Fruit fly (Drosophila melanogaster) whole organism, pupa: ENCODE results near the gene dgrn.
A peak's percentile ranks its signal among the peaks of the same experiment; 100 is the strongest.

Experiments used
- CG10348 ChIP-seq: fragments of 200-800 bp; sonication (Bioruptor generic); IDR thresholded peaks from 2 replicates; pipeline ENCODE4 v1.3.6; 2022; ENCODE audit warnings: missing biosample characterization, missing genetic modification characterization
- CG12605 ChIP-seq: fragments of 200-800 bp; sonication (Bioruptor generic); IDR thresholded peaks from 2 replicates; pipeline ENCODE4 v1.3.6; 2022; ENCODE audit warnings: missing biosample characterization, missing genetic modification characterization
- CG13204 ChIP-seq: fragments of 200-800 bp; sonication (Bioruptor generic); optimal IDR thresholded peaks from 2 replicates; lab custom pipeline; 2018; ENCODE audit warnings: missing biosample characterization, mild to moderate bottlenecking, missing genetic modification characterization, moderate library complexity
- CG14655 ChIP-seq: fragments of 200-800 bp; sonication (Bioruptor generic); optimal IDR thresholded peaks from 3 replicates; lab custom pipeline; 2017; ENCODE audit warnings: mild to moderate bottlenecking, missing biosample characterization, missing genetic modification reagents, missing genetic modification characterization
- CG15710 ChIP-seq: fragments of 200-800 bp; sonication (Bioruptor generic); optimal IDR thresholded peaks from 2 replicates; lab custom pipeline; 2018; ENCODE audit warnings: missing biosample characterization, mild to moderate bottlenecking, missing genetic modification characterization, moderate library complexity
- CG17806 ChIP-seq: fragments of 200-800 bp; sonication (Bioruptor generic); optimal IDR thresholded peaks from 2 replicates; lab custom pipeline; 2018; ENCODE audit warnings: missing biosample characterization, mild to moderate bottlenecking, missing genetic modification characterization, moderate library complexity
- CG32121 ChIP-seq: fragments of 200-800 bp; sonication (Bioruptor generic); IDR thresholded peaks from 2 replicates; pipeline ENCODE4 v1.3.6; 2022; ENCODE audit warnings: missing biosample characterization, missing genetic modification characterization
- CG34367 ChIP-seq: fragments of 200-800 bp; sonication (Bioruptor generic); optimal IDR thresholded peaks from 2 replicates; lab custom pipeline; 2018; ENCODE audit warnings: missing biosample characterization, mild to moderate bottlenecking, missing genetic modification characterization
- CG4496 ChIP-seq: fragments of 200-800 bp; sonication (Bioruptor generic); IDR thresholded peaks from 3 replicates; pipeline ENCODE4 v1.3.6; 2022; ENCODE audit warnings: missing biosample characterization, missing genetic modification characterization
- CG8159 ChIP-seq: fragments of 200-800 bp; sonication (Bioruptor generic); optimal IDR thresholded peaks from 3 replicates; lab custom pipeline; 2018; ENCODE audit warnings: missing biosample characterization, mild to moderate bottlenecking, missing genetic modification characterization, moderate library complexity
- CG8301 ChIP-seq: fragments of 200-800 bp; sonication (Bioruptor generic); optimal IDR thresholded peaks from 2 replicates; lab custom pipeline; 2018; ENCODE audit warnings: missing biosample characterization, mild to moderate bottlenecking, missing genetic modification characterization
- CG9948 ChIP-seq: fragments of 200-800 bp; sonication (Bioruptor generic); optimal IDR thresholded peaks from 2 replicates; lab custom pipeline; 2018; ENCODE audit warnings: missing biosample characterization, mild to moderate bottlenecking, missing genetic modification characterization, moderate library complexity
- D1 ChIP-seq: fragments of 200-800 bp; sonication (Bioruptor generic); optimal IDR thresholded peaks from 2 replicates; lab custom pipeline; 2018; ENCODE audit warnings: missing biosample characterization, mild to moderate bottlenecking, missing genetic modification characterization, moderate library complexity
- EcR ChIP-seq: fragments of 200-800 bp; sonication (Bioruptor generic); optimal IDR thresholded peaks from 3 replicates; lab custom pipeline; 2019; ENCODE audit warnings: missing biosample characterization, missing genetic modification characterization, mild to moderate bottlenecking, moderate library complexity, missing genetic modification reagents
- Ets98B ChIP-seq: fragments of 200-800 bp; sonication (Bioruptor generic); IDR thresholded peaks from 2 replicates; pipeline ENCODE4 v1.3.6; 2022; ENCODE audit warnings: missing biosample characterization, missing genetic modification characterization
- Pif1A ChIP-seq: fragments of 200-800 bp; sonication (Bioruptor generic); optimal IDR thresholded peaks from 3 replicates; lab custom pipeline; 2016; ENCODE audit warnings: missing biosample characterization, missing genetic modification characterization
- Pif1B ChIP-seq: fragments of 200-800 bp; sonication (Bioruptor generic); optimal IDR thresholded peaks from 3 replicates; lab custom pipeline; 2016; ENCODE audit warnings: missing biosample characterization, missing genetic modification characterization
- Snoo ChIP-seq: fragments of 200-800 bp; sonication (Bioruptor generic); optimal IDR thresholded peaks from 3 replicates; lab custom pipeline; 2017; ENCODE audit warnings: missing biosample characterization, mild to moderate bottlenecking, missing genetic modification characterization, inconsistent platforms
- fd96Ca ChIP-seq: fragments of 200-800 bp; sonication (Bioruptor generic); IDR thresholded peaks from 3 replicates; pipeline ENCODE4 v1.3.6; 2022; ENCODE audit warnings: missing biosample characterization, missing genetic modification characterization
- gl ChIP-seq: fragments of 200-800 bp; sonication (Bioruptor generic); optimal IDR thresholded peaks from 2 replicates; lab custom pipeline; 2018; ENCODE audit warnings: missing biosample characterization, mild to moderate bottlenecking, missing genetic modification characterization
- rn ChIP-seq: fragments of 200-800 bp; sonication (Bioruptor generic); IDR thresholded peaks from 2 replicates; pipeline ENCODE4 v1.3.6; 2022; ENCODE audit warnings: missing biosample characterization, missing genetic modification characterization

dgrn gene

DNA sequence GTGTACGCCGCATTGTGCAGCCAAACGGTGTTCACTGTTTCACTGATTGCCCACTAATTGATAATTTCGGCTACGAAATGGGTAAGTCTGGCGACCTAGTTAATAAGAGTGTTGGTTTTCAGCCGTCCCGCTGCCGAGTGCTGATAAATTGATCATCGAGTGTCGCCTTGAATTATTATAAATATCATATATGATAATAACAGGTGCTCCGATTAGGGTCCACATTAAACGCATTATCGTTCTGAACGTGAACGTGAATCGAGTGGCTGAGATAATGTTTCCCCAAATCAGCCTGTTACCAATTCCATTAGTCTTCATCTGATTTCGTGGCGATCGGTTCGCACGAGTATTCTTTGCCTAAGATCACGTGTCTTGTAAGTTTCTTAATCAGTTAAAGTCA, 16.9 kb downstream of the dgrn start:
- no peak for TF ChIP-seq gl (tag; lab: Kevin White, UChicago)

DNA sequence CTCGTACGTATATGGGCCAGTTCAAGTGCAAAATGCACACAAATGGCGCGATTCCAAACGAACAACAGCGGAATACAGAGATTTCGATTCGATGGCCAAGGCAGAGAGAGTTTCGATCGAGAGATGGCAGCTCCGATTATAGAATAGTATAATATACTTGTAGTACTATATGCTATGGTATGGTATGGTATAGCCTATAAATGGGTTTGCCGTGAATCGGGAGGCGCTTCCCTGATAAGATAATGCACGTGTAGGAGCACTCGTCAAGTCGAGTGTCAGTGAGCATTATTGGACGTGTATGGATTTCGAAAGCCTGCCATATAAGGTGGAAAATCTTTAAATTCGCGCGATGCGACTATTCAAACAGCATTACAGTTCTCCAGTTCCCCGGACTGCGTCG, 19.1 kb downstream of the dgrn start:
- no peak for TF ChIP-seq Pif1A (GFP tag; lab: Kevin White, UChicago)
- TF ChIP-seq CG34367, result no peak
- TF ChIP-seq CG14655 (GFP tag; lab: Kevin White, UChicago), result no peak
- no peak for TF ChIP-seq gl (tag; lab: Kevin White, UChicago)
- TF ChIP-seq CG8159 (tag; lab: Kevin White, UChicago), result no peak
- no peak for TF ChIP-seq CG13204
- TF ChIP-seq rn (GFP tag; lab: Robert Waterston, UW), result no peak
- no peak for TF ChIP-seq EcR (GFP tag; lab: Kevin White, UChicago)

DNA sequence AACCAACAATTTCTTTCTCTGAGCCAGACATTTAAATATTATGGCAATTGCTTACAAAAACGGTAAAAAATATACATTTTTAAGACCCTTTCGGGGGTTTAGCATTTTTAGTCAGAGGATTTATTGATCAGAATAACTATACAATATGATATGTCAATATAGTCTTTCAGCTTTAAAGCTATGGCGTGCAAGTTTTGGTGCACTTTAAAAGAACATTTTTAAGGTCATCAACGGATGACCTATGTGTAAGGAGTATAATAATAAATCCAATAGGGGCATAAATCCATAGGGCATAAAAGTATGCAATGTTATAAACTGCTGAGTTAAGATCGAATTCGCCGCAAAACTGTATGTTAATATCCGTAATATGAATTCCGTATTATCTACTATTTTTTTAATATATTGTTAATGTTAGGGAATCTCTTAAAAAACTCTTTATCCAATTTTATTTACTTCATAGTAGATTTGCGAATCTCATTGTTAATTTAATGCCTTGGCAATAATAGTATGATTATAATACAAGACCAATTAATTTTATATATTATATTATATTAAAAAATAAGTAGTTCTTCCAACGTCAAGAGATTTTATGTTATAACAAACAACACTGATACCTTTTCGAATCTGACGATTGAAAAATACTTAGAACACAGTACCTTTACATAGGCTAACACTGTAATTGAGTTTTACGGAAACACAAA, 22.3 kb downstream of the dgrn start, which contains the start of gene CG14676:
TSS of gene CG14676 (plus strand) at position 651 of the 701 bp plus-strand sequence.
- no peak for TF ChIP-seq CG4496 (GFP tag; lab: Robert Waterston, UW)
- no peak for TF ChIP-seq CG32121 (GFP tag; lab: Robert Waterston, UW)
- TF ChIP-seq CG9948 (tag; lab: Kevin White, UChicago), result no peak
- TF ChIP-seq Pif1A (GFP tag; lab: Kevin White, UChicago), result no peak
- no peak for TF ChIP-seq CG12605 (GFP tag; lab: Robert Waterston, UW)
- no peak for TF ChIP-seq CG14655 (GFP tag; lab: Kevin White, UChicago)
- TF ChIP-seq fd96Ca, result no peak
- no peak for TF ChIP-seq CG8159 (tag; lab: Kevin White, UChicago)
- TF ChIP-seq EcR (GFP tag; lab: Kevin White, UChicago), result no peak
- TF ChIP-seq Pif1B (GFP tag; lab: Kevin White, UChicago), result no peak
- TF ChIP-seq rn (GFP tag; lab: Robert Waterston, UW), result no peak
- no peak for TF ChIP-seq Snoo (tag; lab: Kevin White, UChicago)
- no peak for TF ChIP-seq gl (tag; lab: Kevin White, UChicago)
- TF ChIP-seq CG34367, result no peak
- TF ChIP-seq CG8301 (tag; lab: Kevin White, UChicago), result no peak
- no peak for TF ChIP-seq Ets98B (GFP tag; lab: Robert Waterston, UW)
- TF ChIP-seq CG15710 (tag; lab: Kevin White, UChicago), result no peak

DNA sequence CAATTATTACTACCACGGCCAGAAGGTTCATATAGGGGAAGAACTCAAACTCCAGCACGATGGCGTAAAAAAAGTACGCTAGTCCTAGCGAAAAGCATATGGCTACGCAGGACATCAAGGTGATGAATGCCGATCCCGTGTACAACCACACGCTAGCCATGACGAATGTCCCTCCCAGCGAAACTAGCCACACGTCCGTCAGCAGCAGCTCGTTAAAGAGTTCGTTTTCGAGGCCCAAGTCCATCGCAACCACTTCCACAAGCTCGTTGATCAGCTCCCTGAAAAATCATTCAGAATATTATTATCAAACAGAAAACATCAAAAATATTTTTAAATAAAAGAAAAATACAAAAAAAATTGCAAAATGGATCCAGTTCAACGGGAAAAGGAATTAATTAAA, 28.6 kb downstream of the dgrn start, which contains the start of gene CG34287:
TSS of gene CG34287 (plus strand) at position 301 of the 400 bp plus-strand sequence.
- TF ChIP-seq Ets98B (GFP tag; lab: Robert Waterston, UW) (no peak), EcR (GFP tag; lab: Kevin White, UChicago) (no peak), CG13204 (no peak), Pif1A (GFP tag; lab: Kevin White, UChicago) (no peak), CG34367 (no peak), CG15710 (tag; lab: Kevin White, UChicago) (no peak), CG12605 (GFP tag; lab: Robert Waterston, UW) (no peak), CG17806 (tag; lab: Kevin White, UChicago) (no peak), gl (tag; lab: Kevin White, UChicago) (no peak), CG8159 (tag; lab: Kevin White, UChicago) (no peak), rn (GFP tag; lab: Robert Waterston, UW) (no peak), CG9948 (tag; lab: Kevin White, UChicago) (no peak), CG10348 (GFP tag; lab: Robert Waterston, UW) (no peak), fd96Ca (no peak), CG32121 (GFP tag; lab: Robert Waterston, UW) (no peak), Snoo (tag; lab: Kevin White, UChicago) (no peak), CG8301 (tag; lab: Kevin White, UChicago) (no peak), Pif1B (GFP tag; lab: Kevin White, UChicago) (no peak), CG4496 (GFP tag; lab: Robert Waterston, UW) (no peak)

DNA sequence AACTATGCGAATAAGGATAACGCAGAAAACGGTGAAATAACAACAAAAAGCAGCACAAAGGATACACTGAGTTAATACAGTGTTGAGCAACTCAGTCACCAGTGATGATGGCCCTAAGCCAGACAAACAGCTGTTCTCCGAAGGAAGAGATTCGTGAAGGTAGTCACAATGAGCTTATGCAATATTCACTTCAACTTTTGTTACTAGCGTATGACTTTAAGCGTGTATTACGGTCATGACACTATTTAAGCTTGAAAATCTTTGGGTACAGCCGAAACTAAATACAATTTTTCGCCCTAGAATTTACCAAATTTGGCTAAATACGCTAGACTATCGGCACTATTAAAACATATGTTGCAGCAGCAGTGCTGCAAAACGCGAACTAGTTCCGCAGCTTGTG, 31.8 kb downstream of the dgrn start, which contains the start of the genes disp and ECSIT:
TSS of gene disp (minus strand) at position 97 of the 400 bp plus-strand sequence.
TSS of gene ECSIT (plus strand) at position 371 of the 400 bp plus-strand sequence.
- TF ChIP-seq Snoo (tag; lab: Kevin White, UChicago) (no peak), fd96Ca (0 out of 3 replicates have a peak, but pooled peaks have one; percentile 26), CG34367 (peak; percentile 31)
- TF ChIP-seq, all 21 proteins: peak for 2

DNA sequence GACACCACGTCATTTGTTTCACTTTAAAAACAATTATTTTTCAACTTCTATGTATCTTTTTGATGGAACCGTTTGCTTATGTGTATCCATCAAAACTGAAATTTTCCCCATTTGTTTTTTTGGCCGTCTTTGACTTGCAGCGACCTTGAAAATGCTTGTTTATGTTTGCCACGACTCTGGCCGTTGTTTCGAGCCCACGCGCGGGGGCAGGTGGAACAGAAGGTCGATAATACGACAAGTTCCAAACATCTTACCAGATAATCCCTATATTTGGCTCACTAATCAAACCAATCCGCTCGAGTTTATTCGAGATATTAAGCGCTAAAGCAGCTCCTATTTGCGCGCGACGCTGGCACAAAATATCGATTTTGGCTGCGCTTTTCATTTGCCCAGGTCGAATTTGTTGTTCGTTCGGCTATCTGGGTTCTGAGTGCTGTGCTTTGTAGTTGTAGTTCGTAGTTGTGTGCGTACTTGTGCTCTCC, 36.4 kb downstream of the dgrn start:
- TF ChIP-seq gl (tag; lab: Kevin White, UChicago) (no peak), D1 (tag; lab: Kevin White, UChicago) (no peak), Ets98B (GFP tag; lab: Robert Waterston, UW) (no peak), CG10348 (GFP tag; lab: Robert Waterston, UW) (no peak), fd96Ca (no peak)
